Worm (Caenorhabditis elegans) whole organism, L4 larva: Measurements from ENCODE around the gene T22D1.1.

Experiments
- D1046.2 ChIP-seq: fragments of 200-800 bp; sonication (Bioruptor generic); IDR thresholded peaks from 2 replicates; pipeline ENCODE4 v1.3.6; 2022; ENCODE audit warnings: missing genetic modification characterization, missing compliant biosample characterization
- F10B5.3 ChIP-seq: sonication (generic microtip); optimal IDR thresholded peaks from 2 replicates; lab custom pipeline; 2016; ENCODE audit warnings: mild to moderate bottlenecking, missing genetic modification characterization, missing compliant biosample characterization
- F44E2.7 ChIP-seq: fragments of 200-800 bp; sonication (Bioruptor generic); IDR thresholded peaks from 2 replicates; pipeline ENCODE4 v2.1.2; 2022; ENCODE audit warnings: missing genetic modification characterization, missing compliant biosample characterization
- T26A8.4 ChIP-seq: fragments of 200-800 bp; sonication (Bioruptor generic); IDR thresholded peaks from 2 replicates; pipeline ENCODE4 v1.3.6; 2022; ENCODE audit warnings: missing genetic modification characterization, missing compliant biosample characterization
- Y75B8A.6 ChIP-seq: fragments of 200-800 bp; sonication (Bioruptor generic); IDR thresholded peaks from 2 replicates; pipeline ENCODE4 v1.3.6; 2022; ENCODE audit warnings: missing genetic modification reagents, missing genetic modification characterization, missing compliant biosample characterization
- ama-1 ChIP-seq: fragments of 150-350 bp; optimal IDR thresholded peaks from 2 replicates; lab custom pipeline; 2014; ENCODE audit warnings: inconsistent platforms, mixed read lengths
- ceh-62 ChIP-seq: sonication (generic microtip); optimal IDR thresholded peaks from 2 replicates; lab custom pipeline; 2017; ENCODE audit warnings: missing biosample characterization, missing genetic modification characterization
- daf-12 ChIP-seq: fragments of 150-350 bp; optimal IDR thresholded peaks from 2 replicates; lab custom pipeline; 2014; ENCODE audit warnings: missing biosample characterization, missing genetic modification reagents, missing genetic modification characterization
- daf-16 ChIP-seq, 3 experiments: sonication (generic microtip); optimal IDR thresholded peaks; 2 replicates each; lab custom pipeline; 2016 to 2017; ENCODE audit warnings: missing genetic modification characterization in 3 of 3, missing genetic modification reagents in 3 of 3, mild to moderate bottlenecking in 2 of 3, missing compliant biosample characterization in 2 of 3, missing biosample characterization in 1 of 3, moderate library complexity in 1 of 3
- dmd-6 ChIP-seq: fragments of 200-800 bp; sonication (Bioruptor generic); IDR thresholded peaks from 2 replicates; pipeline ENCODE4 v1.3.6; 2022; ENCODE audit warnings: missing genetic modification reagents, missing genetic modification characterization, missing compliant biosample characterization
- dve-1 ChIP-seq: sonication (generic microtip); optimal IDR thresholded peaks from 2 replicates; lab custom pipeline; 2017; ENCODE audit warnings: antibody characterized with exemption, mild to moderate bottlenecking, missing genetic modification characterization, missing compliant biosample characterization; ENCODE audit not compliant: insufficient read depth
- egl-27 ChIP-seq: sonication (generic microtip); optimal IDR thresholded peaks from 3 replicates; lab custom pipeline; 2017; ENCODE audit warnings: missing biosample characterization, missing genetic modification reagents, missing genetic modification characterization
- fos-1 ChIP-seq: fragments of 150-350 bp; optimal IDR thresholded peaks from 2 replicates; lab custom pipeline; 2014; ENCODE audit warnings: missing biosample characterization, missing genetic modification characterization
- hlh-11 ChIP-seq: fragments of 200-800 bp; sonication (Bioruptor generic); optimal IDR thresholded peaks from 2 replicates; lab custom pipeline; 2018; ENCODE audit warnings: mild to moderate bottlenecking, missing genetic modification characterization, missing compliant biosample characterization
- hlh-30 ChIP-seq: sonication (generic microtip); optimal IDR thresholded peaks from 2 replicates; lab custom pipeline; 2017; ENCODE audit warnings: antibody characterized with exemption, mild to moderate bottlenecking, missing genetic modification characterization, missing compliant biosample characterization; ENCODE audit not compliant: insufficient read depth
- lin-1 ChIP-seq: fragments of 200-800 bp; sonication (Bioruptor generic); IDR thresholded peaks from 2 replicates; pipeline ENCODE4 v1.3.6; 2022; ENCODE audit warnings: missing genetic modification reagents, missing genetic modification characterization, missing compliant biosample characterization
- lin-38 ChIP-seq: fragments of 200-800 bp; sonication (Bioruptor generic); IDR thresholded peaks from 2 replicates; pipeline ENCODE4 v1.3.6; 2022; ENCODE audit warnings: missing genetic modification reagents, missing genetic modification characterization, missing compliant biosample characterization
- lin-39 ChIP-seq: fragments of 150-350 bp; optimal IDR thresholded peaks from 2 replicates; lab custom pipeline; 2014; ENCODE audit warnings: missing biosample characterization, missing genetic modification reagents, missing genetic modification characterization
- lsy-2 ChIP-seq, 2 experiments: fragments of 150-350 bp in 1 of 2; sonication (generic microtip) in 1 of 2; optimal IDR thresholded peaks; 2 replicates each; lab custom pipeline; 2014 to 2017; ENCODE audit warnings: missing biosample characterization in 2 of 2, missing genetic modification characterization in 2 of 2
- madf-9 ChIP-seq: fragments of 200-800 bp; sonication (Bioruptor generic); conservative IDR thresholded peaks from 2 replicates; pipeline ENCODE4 v1.3.6; 2022; ENCODE audit warnings: missing genetic modification reagents, missing genetic modification characterization, missing compliant biosample characterization
- mdl-1 ChIP-seq, 2 experiments: fragments of 150-350 bp in 1 of 2; sonication (generic microtip) in 1 of 2; optimal IDR thresholded peaks; 2 replicates each; lab custom pipeline; 2014 to 2017; ENCODE audit warnings: missing biosample characterization in 2 of 2, missing genetic modification characterization in 2 of 2
- mep-1 ChIP-seq: fragments of 150-350 bp; sonication (generic microtip); optimal IDR thresholded peaks from 3 replicates; lab custom pipeline; 2014; ENCODE audit warnings: missing biosample characterization, missing genetic modification characterization
- mes-2 ChIP-seq: sonication (generic microtip); optimal IDR thresholded peaks from 2 replicates; lab custom pipeline; 2016; ENCODE audit warnings: missing genotype, mild to moderate bottlenecking, missing genetic modification characterization, missing compliant biosample characterization; ENCODE audit not compliant: poor library complexity, severe bottlenecking
- mxl-2 ChIP-seq: fragments of 200-800 bp; sonication (Bioruptor generic); conservative IDR thresholded peaks from 2 replicates; pipeline ENCODE4 v1.3.6; 2022; ENCODE audit warnings: missing genetic modification reagents, missing genetic modification characterization, missing compliant biosample characterization
- mxl-3 ChIP-seq: fragments of 200-800 bp; sonication (Bioruptor generic); optimal IDR thresholded peaks from 2 replicates; lab custom pipeline; 2018; ENCODE audit warnings: mild to moderate bottlenecking, missing genetic modification characterization, missing compliant biosample characterization
- nhr-10 ChIP-seq: fragments of 150-350 bp; optimal IDR thresholded peaks from 2 replicates; lab custom pipeline; 2014; ENCODE audit warnings: missing biosample characterization, missing genetic modification characterization
- nhr-102 ChIP-seq: sonication (generic microtip); optimal IDR thresholded peaks from 2 replicates; lab custom pipeline; 2016; ENCODE audit warnings: mild to moderate bottlenecking, missing genetic modification characterization, moderate library complexity, missing compliant biosample characterization
- nhr-237 ChIP-seq: sonication (generic microtip); optimal IDR thresholded peaks from 2 replicates; lab custom pipeline; 2017; ENCODE audit warnings: missing biosample characterization, missing genetic modification characterization
- nhr-25 ChIP-seq: sonication (generic microtip); optimal IDR thresholded peaks from 2 replicates; lab custom pipeline; 2017; ENCODE audit warnings: missing genetic modification characterization, mild to moderate bottlenecking, missing compliant biosample characterization, antibody characterized with exemption, moderate library complexity, borderline replicate concordance; ENCODE audit not compliant: insufficient read depth
- nhr-28 ChIP-seq: fragments of 150-350 bp; optimal IDR thresholded peaks from 2 replicates; lab custom pipeline; 2014; ENCODE audit warnings: missing biosample characterization, missing genetic modification characterization
- nhr-41 ChIP-seq: fragments of 200-800 bp; sonication (Bioruptor generic); IDR thresholded peaks from 2 replicates; pipeline ENCODE4 v1.3.6; 2022; ENCODE audit warnings: missing genetic modification reagents, missing genetic modification characterization, missing compliant biosample characterization
- nhr-42 ChIP-seq: fragments of 200-800 bp; sonication (Bioruptor generic); IDR thresholded peaks from 2 replicates; pipeline ENCODE4 v1.3.6; 2022; ENCODE audit warnings: missing genetic modification characterization, missing compliant biosample characterization
- nhr-48 ChIP-seq: sonication (generic microtip); optimal IDR thresholded peaks from 2 replicates; lab custom pipeline; 2016; ENCODE audit warnings: mild to moderate bottlenecking, missing genetic modification characterization, missing compliant biosample characterization
- nhr-6 ChIP-seq: fragments of 150-350 bp; optimal IDR thresholded peaks from 2 replicates; lab custom pipeline; 2014; ENCODE audit warnings: missing biosample characterization, missing genetic modification characterization
- nhr-76 ChIP-seq: fragments of 150-350 bp; optimal IDR thresholded peaks from 2 replicates; lab custom pipeline; 2014; ENCODE audit warnings: missing biosample characterization, missing genetic modification characterization
- nhr-77 ChIP-seq: fragments of 150-350 bp; optimal IDR thresholded peaks from 2 replicates; lab custom pipeline; 2014; ENCODE audit warnings: missing biosample characterization, missing genetic modification characterization
- pha-4 ChIP-seq, 2 experiments: fragments of 150-350 bp in 1 of 2; fragments of 200-800 bp in 1 of 2; sonication (Bioruptor generic) in 1 of 2; IDR thresholded peaks in 1 of 2; optimal IDR thresholded peaks in 1 of 2; 2 replicates each; pipeline versions ENCODE4 v1.3.6 to Lab custom; 2014 to 2022; ENCODE audit warnings: missing genetic modification characterization in 2 of 2, missing genetic modification reagents in 2 of 2, missing biosample characterization in 1 of 2, missing compliant biosample characterization in 1 of 2
- php-3 ChIP-seq: fragments of 200-800 bp; sonication (Bioruptor generic); IDR thresholded peaks from 2 replicates; pipeline ENCODE4 v1.3.6; 2022; ENCODE audit warnings: missing genetic modification reagents, missing genetic modification characterization, missing compliant biosample characterization
- pqm-1 ChIP-seq: sonication (generic microtip); optimal IDR thresholded peaks from 2 replicates; lab custom pipeline; 2017; ENCODE audit warnings: missing biosample characterization, missing genetic modification characterization
- saeg-2 ChIP-seq: fragments of 200-800 bp; sonication (Bioruptor generic); IDR thresholded peaks from 2 replicates; pipeline ENCODE4 v1.3.6; 2022; ENCODE audit warnings: missing genetic modification reagents, missing genetic modification characterization, missing compliant biosample characterization
- spr-3 ChIP-seq: fragments of 200-800 bp; sonication (Bioruptor generic); optimal IDR thresholded peaks from 2 replicates; lab custom pipeline; 2018; ENCODE audit warnings: mild to moderate bottlenecking, missing genetic modification characterization, missing compliant biosample characterization
- tra-1 ChIP-seq: fragments of 200-800 bp; sonication (Bioruptor generic); IDR thresholded peaks from 2 replicates; pipeline ENCODE4 v1.3.6; 2022; ENCODE audit warnings: missing genetic modification reagents, missing genetic modification characterization, missing compliant biosample characterization
- vab-7 ChIP-seq: fragments of 200-800 bp; sonication (Bioruptor generic); IDR thresholded peaks from 2 replicates; pipeline ENCODE4 v1.3.6; 2022; ENCODE audit warnings: missing genetic modification reagents, missing genetic modification characterization, missing compliant biosample characterization
- zfp-2 ChIP-seq: sonication (generic microtip); optimal IDR thresholded peaks from 2 replicates; lab custom pipeline; 2016; ENCODE audit warnings: mild to moderate bottlenecking, missing genetic modification characterization, missing compliant biosample characterization
- zip-2 ChIP-seq: fragments of 150-350 bp; optimal IDR thresholded peaks from 2 replicates; lab custom pipeline; 2014; ENCODE audit warnings: missing biosample characterization, missing genetic modification characterization

T22D1.1 gene

ce11 chrIV:6879666-6880210, 43.4 kb upstream of the T22D1.1 start:
- no peak for TF ChIP-seq daf-16 (GFP tag; optimal IDR thresholded peaks at IDR 0.05; lab: Kevin White, UChicago)
- TF ChIP-seq daf-16 (tag; optimal IDR thresholded peaks at IDR 0.05; lab: Kevin White, UChicago): no peak
- TF ChIP-seq dmd-6: peak; percentile 70

ce11 chrIV:6880415-6880814, 42.8 kb upstream of the T22D1.1 start:
- TF ChIP-seq ceh-62 (tag; lab: Kevin White, UChicago): no peak
- no peak for TF ChIP-seq spr-3 (GFP tag; lab: Kevin White, UChicago)
- TF ChIP-seq hlh-30 (tag; lab: Kevin White, UChicago): peak; percentile 59
- TF ChIP-seq nhr-28 (tag; lab: Kevin White, UChicago): peak; percentile 61
- TF ChIP-seq nhr-10 (tag; lab: Kevin White, UChicago): no peak
- TF ChIP-seq mxl-2: peak; percentile 61; the same call in 1 of the 2 replicates
- peak; percentile 85 for TF ChIP-seq pqm-1 (tag; lab: Kevin White, UChicago)
- peak; percentile 87 for TF ChIP-seq nhr-48
- no peak for TF ChIP-seq fos-1 (tag; lab: Kevin White, UChicago)
- peak; percentile 76 for TF ChIP-seq tra-1
- TF ChIP-seq daf-12 (tag; lab: Kevin White, UChicago): no peak
- TF ChIP-seq lin-38 (GFP tag; lab: Robert Waterston, UW): no peak
- TF ChIP-seq nhr-102: peak; percentile 46
- no peak for TF ChIP-seq saeg-2 (GFP tag; lab: Robert Waterston, UW)
- TF ChIP-seq daf-16 (GFP tag; optimal IDR thresholded peaks at IDR 0.05; lab: Kevin White, UChicago): no peak
- peak; percentile 59 for TF ChIP-seq daf-16 (tag; optimal IDR thresholded peaks at IDR 0.05; lab: Kevin White, UChicago)
- TF ChIP-seq zip-2 (tag; lab: Kevin White, UChicago): no peak
- peak in 1 of 2 experiments; percentile 18 for TF ChIP-seq mdl-1 (tag; optimal IDR thresholded peaks at IDR 0.05; lab: Kevin White, UChicago)
- TF ChIP-seq dmd-6: peak; percentile 95
- peak in 1 of 2 experiments; percentile 33 for TF ChIP-seq lsy-2 (tag; optimal IDR thresholded peaks at IDR 0.05; lab: Kevin White, UChicago)
- no peak for TF ChIP-seq nhr-25
- TF ChIP-seq pha-4 (GFP tag; IDR thresholded peaks at IDR 0.05; lab: Robert Waterston, UW): 0 out of 2 replicates have a peak, but pooled peaks have one; percentile 17
- TF ChIP-seq pha-4 (tag; optimal IDR thresholded peaks at IDR 0.05; lab: Kevin White, UChicago): no peak
- peak; percentile 95 for TF ChIP-seq php-3 (GFP tag; lab: Robert Waterston, UW)
- TF ChIP-seq nhr-42 (GFP tag; lab: Robert Waterston, UW): 0 out of 2 replicates have a peak, but pooled peaks have one; percentile 32
- TF ChIP-seq nhr-77: peak; percentile 70
- TF ChIP-seq Y75B8A.6 (GFP tag; lab: Robert Waterston, UW): 0 out of 2 replicates have a peak, but pooled peaks have one; percentile 21
- no peak for TF ChIP-seq D1046.2 (GFP tag; lab: Robert Waterston, UW)
- peak; percentile 25 for TF ChIP-seq nhr-6 (tag; lab: Kevin White, UChicago)
- no peak for TF ChIP-seq zfp-2 (tag; lab: Kevin White, UChicago)
- TF ChIP-seq mes-2: peak; percentile 35
- peak; percentile 80 for TF ChIP-seq hlh-11 (tag; lab: Kevin White, UChicago)
- peak; percentile 96 for TF ChIP-seq nhr-41
- peak; percentile 92 for TF ChIP-seq dve-1 (tag; lab: Kevin White, UChicago)
- TF ChIP-seq lin-1 (GFP tag; lab: Robert Waterston, UW): peak; percentile 83
- TF ChIP-seq, all 104 proteins: peak for 22

- no peak for TF ChIP-seq nhr-237 (tag; lab: Kevin White, UChicago)
- no peak for TF ChIP-seq tra-1
- TF ChIP-seq ama-1 (lab: Kevin White, UChicago): no peak
- no peak for TF ChIP-seq egl-27 (tag; lab: Kevin White, UChicago)
- no peak for TF ChIP-seq vab-7 (GFP tag; lab: Robert Waterston, UW)
- no peak for TF ChIP-seq T26A8.4 (GFP tag; lab: Robert Waterston, UW)
- 0 out of 2 replicates have a peak, but pooled peaks have one; percentile 11 for TF ChIP-seq madf-9
- TF ChIP-seq nhr-76 (tag; lab: Kevin White, UChicago): no peak
- no peak for TF ChIP-seq zfp-2 (tag; lab: Kevin White, UChicago)
- no peak for TF ChIP-seq Y75B8A.6 (GFP tag; lab: Robert Waterston, UW)
- TF ChIP-seq mep-1 (tag; lab: Kevin White, UChicago): peak; percentile 69
- TF ChIP-seq nhr-42 (GFP tag; lab: Robert Waterston, UW): no peak
- TF ChIP-seq lin-39 (tag; lab: Kevin White, UChicago): no peak
- TF ChIP-seq hlh-11 (tag; lab: Kevin White, UChicago): peak; percentile 85
- no peak for TF ChIP-seq F44E2.7
- no peak for TF ChIP-seq mxl-3 (GFP tag; lab: Kevin White, UChicago)
- 0 out of 2 replicates have a peak, but pooled peaks have one; percentile 10 for TF ChIP-seq lin-38 (GFP tag; lab: Robert Waterston, UW)
- no peak for TF ChIP-seq daf-12 (tag; lab: Kevin White, UChicago)
- TF ChIP-seq nhr-77: no peak
- no peak for TF ChIP-seq D1046.2 (GFP tag; lab: Robert Waterston, UW)
- peak; percentile 47 for TF ChIP-seq nhr-28 (tag; lab: Kevin White, UChicago)
- no peak for TF ChIP-seq F10B5.3 (tag; lab: Kevin White, UChicago)
Observed at ce11 chrIV:6881183-6881582, 42.0 kb upstream of the T22D1.1 start.
